Worm (Caenorhabditis elegans) whole organism, L1 larva: ENCODE data around the gene let-711.

Experiments
- C16A3.4 ChIP-seq: fragments of 150-350 bp; optimal IDR thresholded peaks from 2 replicates; lab custom pipeline; 2014; ENCODE audit warnings: missing biosample characterization, missing genetic modification characterization
- F16B12.6 ChIP-seq: fragments of 150-350 bp; optimal IDR thresholded peaks from 2 replicates; lab custom pipeline; 2014; ENCODE audit warnings: missing biosample characterization, missing genetic modification characterization
- Y116A8C.19 ChIP-seq: sonication (generic microtip); optimal IDR thresholded peaks from 2 replicates; lab custom pipeline; 2016; ENCODE audit warnings: missing compliant biosample characterization, missing genetic modification characterization, borderline replicate concordance
- aha-1 ChIP-seq: fragments of 150-350 bp; optimal IDR thresholded peaks from 2 replicates; lab custom pipeline; 2014; ENCODE audit warnings: missing biosample characterization, missing genetic modification characterization
- ama-1 ChIP-seq: fragments of 150-350 bp; optimal IDR thresholded peaks from 2 replicates; lab custom pipeline; 2014
- blmp-1 ChIP-seq: fragments of 150-350 bp; optimal IDR thresholded peaks from 2 replicates; lab custom pipeline; 2014; ENCODE audit warnings: missing biosample characterization, missing genetic modification characterization
- ceh-63 ChIP-seq: fragments of 200-800 bp; sonication (Bioruptor generic); optimal IDR thresholded peaks from 2 replicates; lab custom pipeline; 2018; ENCODE audit warnings: mild to moderate bottlenecking, missing genetic modification characterization, missing compliant biosample characterization
- ceh-8 ChIP-seq: fragments of 200-800 bp; sonication (Bioruptor generic); optimal IDR thresholded peaks from 2 replicates; lab custom pipeline; 2018; ENCODE audit warnings: mild to moderate bottlenecking, missing genetic modification characterization, moderate library complexity, missing compliant biosample characterization
- ceh-88 ChIP-seq: fragments of 200-800 bp; sonication (Bioruptor generic); IDR thresholded peaks from 2 replicates; pipeline ENCODE4 v1.3.6; 2022; ENCODE audit warnings: missing genetic modification characterization, missing compliant biosample characterization
- ces-1 ChIP-seq: fragments of 150-350 bp; optimal IDR thresholded peaks from 2 replicates; lab custom pipeline; 2014; ENCODE audit warnings: missing biosample characterization, missing genetic modification reagents, missing genetic modification characterization
- dpl-1 ChIP-seq, 3 experiments: fragments of 150-350 bp in 2 of 3; sonication (generic microtip) in 1 of 3; optimal IDR thresholded peaks; 2 replicates each; lab custom pipeline; 2014 to 2017; ENCODE audit warnings: missing biosample characterization in 3 of 3, missing genetic modification characterization in 3 of 3, missing genetic modification reagents in 3 of 3
- dsc-1 ChIP-seq: sonication (generic microtip); optimal IDR thresholded peaks from 2 replicates; lab custom pipeline; 2016; ENCODE audit warnings: mild to moderate bottlenecking, missing genetic modification characterization, missing compliant biosample characterization
- efl-3 ChIP-seq: fragments of 200-800 bp; sonication (Bioruptor generic); optimal IDR thresholded peaks from 2 replicates; lab custom pipeline; 2018; ENCODE audit warnings: mild to moderate bottlenecking, missing genetic modification characterization, missing compliant biosample characterization
- egl-13 ChIP-seq: sonication (generic microtip); optimal IDR thresholded peaks from 2 replicates; lab custom pipeline; 2016; ENCODE audit warnings: missing genotype, missing genetic modification reagents, missing genetic modification characterization, missing compliant biosample characterization
- elt-3 ChIP-seq, 6 experiments: fragments of 150-350 bp in 1 of 6; sonication (generic microtip); optimal IDR thresholded peaks; 2 replicates each; lab custom pipeline; 2017 to 2018; ENCODE audit warnings: missing biosample characterization in 6 of 6, missing genetic modification characterization in 6 of 6, inconsistent platforms in 1 of 6
- ets-5 ChIP-seq: fragments of 200-800 bp; sonication (Bioruptor generic); IDR thresholded peaks from 2 replicates; pipeline ENCODE4 v1.3.6; 2022; ENCODE audit warnings: missing genetic modification characterization, missing compliant biosample characterization
- fkh-4 ChIP-seq: sonication (generic microtip); optimal IDR thresholded peaks from 2 replicates; lab custom pipeline; 2016; ENCODE audit warnings: missing compliant biosample characterization, missing genetic modification characterization, borderline replicate concordance
- fos-1 ChIP-seq: fragments of 150-350 bp; optimal IDR thresholded peaks from 2 replicates; lab custom pipeline; 2014; ENCODE audit warnings: missing biosample characterization, missing genetic modification characterization
- grh-1 ChIP-seq: fragments of 200-800 bp; sonication (Bioruptor generic); IDR thresholded peaks from 2 replicates; pipeline ENCODE4 v1.3.6; 2022; ENCODE audit warnings: missing genetic modification reagents, missing genetic modification characterization, missing compliant biosample characterization
- hlh-17 ChIP-seq: fragments of 200-800 bp; sonication (Bioruptor generic); optimal IDR thresholded peaks from 2 replicates; lab custom pipeline; 2018; ENCODE audit warnings: missing genetic modification characterization, mild to moderate bottlenecking, missing compliant biosample characterization, moderate library complexity, borderline replicate concordance
- hpl-2 ChIP-seq: fragments of 150-350 bp; optimal IDR thresholded peaks from 2 replicates; lab custom pipeline; 2014; ENCODE audit warnings: missing biosample characterization, missing genetic modification reagents, missing genetic modification characterization
- irx-1 ChIP-seq: sonication (generic microtip); optimal IDR thresholded peaks from 2 replicates; lab custom pipeline; 2016; ENCODE audit warnings: missing genetic modification characterization, missing compliant biosample characterization
- isw-1 ChIP-seq: fragments of 200-800 bp; sonication (Bioruptor generic); IDR thresholded peaks from 2 replicates; pipeline ENCODE4 v1.3.6; 2022; ENCODE audit warnings: missing genetic modification characterization, missing compliant biosample characterization
- jun-1 ChIP-seq: fragments of 150-350 bp; optimal IDR thresholded peaks from 2 replicates; lab custom pipeline; 2014; ENCODE audit warnings: missing biosample characterization, missing genetic modification reagents, missing genetic modification characterization
- lin-14 ChIP-seq: fragments of 200-800 bp; sonication (Bioruptor generic); optimal IDR thresholded peaks from 2 replicates; lab custom pipeline; 2018; ENCODE audit warnings: mild to moderate bottlenecking, missing genetic modification characterization, moderate library complexity, missing compliant biosample characterization
- lin-39 ChIP-seq: fragments of 150-350 bp; optimal IDR thresholded peaks from 2 replicates; lab custom pipeline; 2014; ENCODE audit warnings: missing biosample characterization, missing genetic modification reagents, missing genetic modification characterization
- lsy-2 ChIP-seq, 2 experiments: fragments of 150-350 bp; optimal IDR thresholded peaks; 2 replicates each; lab custom pipeline; 2014; ENCODE audit warnings: missing biosample characterization in 2 of 2, missing genetic modification characterization in 2 of 2
- mab-9 ChIP-seq: fragments of 200-800 bp; sonication (Bioruptor generic); IDR thresholded peaks from 2 replicates; pipeline ENCODE4 v1.3.6; 2022; ENCODE audit warnings: missing genetic modification reagents, missing genetic modification characterization, missing compliant biosample characterization
- mdl-1 ChIP-seq, 2 experiments: fragments of 150-350 bp; optimal IDR thresholded peaks; 2 replicates each; lab custom pipeline; 2014 to 2017; ENCODE audit warnings: missing biosample characterization in 2 of 2, missing genetic modification characterization in 2 of 2, inconsistent platforms in 1 of 2
- mep-1 ChIP-seq: fragments of 150-350 bp; optimal IDR thresholded peaks from 2 replicates; lab custom pipeline; 2014; ENCODE audit warnings: missing biosample characterization, missing genetic modification characterization
- nhr-11 ChIP-seq: fragments of 150-350 bp; optimal IDR thresholded peaks from 2 replicates; lab custom pipeline; 2014; ENCODE audit warnings: missing biosample characterization, missing genetic modification characterization
- nhr-20 ChIP-seq: sonication (generic microtip); optimal IDR thresholded peaks from 2 replicates; lab custom pipeline; 2016; ENCODE audit warnings: mild to moderate bottlenecking, missing genetic modification characterization, missing compliant biosample characterization
- nhr-28 ChIP-seq: fragments of 150-350 bp; optimal IDR thresholded peaks from 2 replicates; lab custom pipeline; 2014; ENCODE audit warnings: missing biosample characterization, missing genetic modification characterization
- nhr-76 ChIP-seq: sonication (generic microtip); optimal IDR thresholded peaks from 2 replicates; lab custom pipeline; 2017; ENCODE audit warnings: missing biosample characterization, missing genetic modification characterization
- nhr-77 ChIP-seq: fragments of 150-350 bp; optimal IDR thresholded peaks from 2 replicates; lab custom pipeline; 2014; ENCODE audit warnings: missing biosample characterization, missing genetic modification characterization
- nhr-90 ChIP-seq: sonication (generic microtip); optimal IDR thresholded peaks from 2 replicates; lab custom pipeline; 2016; ENCODE audit warnings: mild to moderate bottlenecking, missing genetic modification characterization, missing compliant biosample characterization; ENCODE audit not compliant: poor library complexity
- pqm-1 ChIP-seq: sonication (generic microtip); optimal IDR thresholded peaks from 3 replicates; lab custom pipeline; 2017; ENCODE audit warnings: missing biosample characterization, missing genetic modification characterization
- rnt-1 ChIP-seq: sonication (generic microtip); optimal IDR thresholded peaks from 2 replicates; lab custom pipeline; 2016; ENCODE audit warnings: mild to moderate bottlenecking, missing genetic modification characterization, moderate library complexity, missing compliant biosample characterization
- snpc-4 ChIP-seq: fragments of 150-350 bp; optimal IDR thresholded peaks from 2 replicates; lab custom pipeline; 2014; ENCODE audit warnings: missing biosample characterization, missing genetic modification characterization
- sox-4 ChIP-seq: sonication (generic microtip); optimal IDR thresholded peaks from 2 replicates; lab custom pipeline; 2016; ENCODE audit warnings: missing genetic modification characterization, missing compliant biosample characterization
- sptf-1 ChIP-seq: fragments of 150-350 bp; optimal IDR thresholded peaks from 2 replicates; lab custom pipeline; 2014; ENCODE audit warnings: missing biosample characterization, missing genetic modification characterization
- swsn-7 ChIP-seq: sonication (generic microtip); optimal IDR thresholded peaks from 2 replicates; lab custom pipeline; 2016; ENCODE audit warnings: missing genetic modification characterization, missing compliant biosample characterization
- tbx-2 ChIP-seq: sonication (generic microtip); optimal IDR thresholded peaks from 2 replicates; lab custom pipeline; 2016; ENCODE audit warnings: missing genetic modification characterization, missing compliant biosample characterization
- tlp-1 ChIP-seq: fragments of 150-350 bp; optimal IDR thresholded peaks from 2 replicates; lab custom pipeline; 2014; ENCODE audit warnings: missing biosample characterization, missing genetic modification characterization
- unc-130 ChIP-seq: fragments of 150-350 bp; optimal IDR thresholded peaks from 2 replicates; lab custom pipeline; 2017; ENCODE audit warnings: missing biosample characterization, missing genetic modification characterization, inconsistent platforms
- unc-86 ChIP-seq: sonication (generic microtip); optimal IDR thresholded peaks from 2 replicates; lab custom pipeline; 2016; ENCODE audit warnings: missing genetic modification characterization, missing compliant biosample characterization
- unc-98 ChIP-seq: fragments of 200-800 bp; sonication (Bioruptor generic); IDR thresholded peaks from 2 replicates; pipeline ENCODE4 v1.3.6; 2022; ENCODE audit warnings: missing genetic modification characterization, missing compliant biosample characterization
- xbp-1 ChIP-seq: sonication (generic microtip); optimal IDR thresholded peaks from 2 replicates; lab custom pipeline; 2016; ENCODE audit warnings: missing genetic modification characterization, missing compliant biosample characterization
- zag-1 ChIP-seq: fragments of 150-350 bp; optimal IDR thresholded peaks from 2 replicates; lab custom pipeline; 2014; ENCODE audit warnings: missing biosample characterization, missing genetic modification characterization
- ztf-11 ChIP-seq, 2 experiments: sonication (generic microtip); optimal IDR thresholded peaks; 2 replicates each; lab custom pipeline; 2016 to 2017; ENCODE audit warnings: missing genetic modification characterization in 2 of 2, missing biosample characterization in 1 of 2, missing compliant biosample characterization in 1 of 2
- ztf-4 ChIP-seq: fragments of 150-350 bp; optimal IDR thresholded peaks from 2 replicates; lab custom pipeline; 2014; ENCODE audit warnings: missing biosample characterization, missing genetic modification characterization

The let-711 gene

ce11 chrIII:6961167-6961566 lies 14.6 kb downstream of the let-711 start (continued):
- TF ChIP-seq ztf-4 (tag; lab: Kevin White, UChicago) (no peak), nhr-11 (no peak), lin-39 (no peak), nhr-90 (tag; lab: Kevin White, UChicago) (no peak), isw-1 (0 out of 2 replicates have a peak, but pooled peaks have one; percentile 10), unc-98 (no peak), unc-86 (tag; lab: Kevin White, UChicago) (no peak), C16A3.4 (tag; lab: Kevin White, UChicago) (peak; percentile 67), snpc-4 (no peak), tbx-2 (tag; lab: Kevin White, UChicago) (peak; percentile 2), lin-14 (GFP tag; lab: Kevin White, UChicago) (peak; percentile 24), fos-1 (tag; lab: Kevin White, UChicago) (no peak), elt-3 (tag; optimal IDR thresholded peaks at IDR 0.05; lab: Kevin White, UChicago) (peak in 1 of 6 experiments; percentile 1), swsn-7 (tag; lab: Kevin White, UChicago) (peak; percentile 9), mab-9 (no peak), irx-1 (tag; lab: Kevin White, UChicago) (no peak), ces-1 (GFP tag; lab: Kevin White, UChicago) (no peak), nhr-77 (tag; lab: Kevin White, UChicago) (no peak), tlp-1 (tag; lab: Kevin White, UChicago) (no peak), Y116A8C.19 (tag; lab: Kevin White, UChicago) (no peak), nhr-76 (tag; lab: Kevin White, UChicago) (no peak), hpl-2 (no peak), blmp-1 (peak; percentile 57), nhr-20 (tag; lab: Kevin White, UChicago) (peak; percentile 25), ceh-63 (GFP tag; lab: Kevin White, UChicago) (no peak), sox-4 (no peak), rnt-1 (peak; percentile 25), pqm-1 (tag; lab: Kevin White, UChicago) (no peak), mdl-1 (tag; optimal IDR thresholded peaks at IDR 0.05; lab: Kevin White, UChicago) (peak in 1 of 2 experiments; percentile 31), dpl-1 (GFP tag; optimal IDR thresholded peaks at IDR 0.05; lab: Kevin White, UChicago) (peak; percentile 52 to 78 (median 69)), sptf-1 (no peak), nhr-28 (no peak), F16B12.6 (tag; lab: Kevin White, UChicago) (peak; percentile 90), grh-1 (GFP tag; lab: Robert Waterston, UW) (no peak), jun-1 (tag; lab: Kevin White, UChicago) (no peak), egl-13 (no peak)

DNA sequence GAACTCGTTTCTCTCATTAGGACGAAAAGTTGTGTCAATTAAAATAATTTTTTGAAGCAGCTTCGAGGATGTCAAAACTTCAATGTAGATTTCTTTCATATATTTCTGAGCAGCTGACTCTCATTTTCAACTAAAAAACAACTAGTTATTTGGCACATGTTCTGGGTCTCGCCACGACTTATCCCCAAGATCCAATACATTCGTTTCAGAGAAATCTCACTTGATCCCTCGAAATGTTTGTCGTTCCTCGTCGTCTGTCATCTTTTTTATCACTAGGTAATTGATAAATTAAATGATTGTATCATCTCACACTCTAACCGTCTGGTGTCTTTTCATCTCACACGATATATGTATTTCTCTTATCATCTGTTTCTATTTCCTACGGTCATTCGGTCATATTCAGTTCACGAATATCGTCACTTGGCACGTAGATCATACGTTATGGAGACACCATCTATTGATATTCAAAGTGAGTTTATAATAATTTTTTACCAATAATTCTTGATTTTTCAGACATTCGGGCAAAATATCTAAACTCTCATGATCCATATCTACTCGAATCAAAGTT lies 15.5 kb downstream of the let-711 start, which contains the start of the genes rpn-6.1 and F57B9.1:
Gene rpn-6.1 (minus strand): TSS at position 65 of the 568 bp plus-strand sequence.
Gene F57B9.1 (plus strand): TSS at position 154 of the 568 bp plus-strand sequence.
- no peak for TF ChIP-seq unc-98
- TF ChIP-seq zag-1 (tag; lab: Kevin White, UChicago) = no peak
- no peak for TF ChIP-seq ceh-88 (GFP tag; lab: Robert Waterston, UW)
- no peak for TF ChIP-seq dsc-1
- TF ChIP-seq lin-14 (GFP tag; lab: Kevin White, UChicago) = peak; percentile 40
- no peak for TF ChIP-seq nhr-77 (tag; lab: Kevin White, UChicago)
- no peak for TF ChIP-seq ceh-8 (GFP tag; lab: Kevin White, UChicago)
- TF ChIP-seq mdl-1 (tag; optimal IDR thresholded peaks at IDR 0.05; lab: Kevin White, UChicago) = no peak
- TF ChIP-seq ets-5 (GFP tag; lab: Robert Waterston, UW) = no peak
- TF ChIP-seq hlh-17 (GFP tag; lab: Kevin White, UChicago) = no peak
- TF ChIP-seq ceh-63 (GFP tag; lab: Kevin White, UChicago) = no peak
- peak; percentile 29 for TF ChIP-seq nhr-20 (tag; lab: Kevin White, UChicago)
- TF ChIP-seq lin-39 = no peak
- TF ChIP-seq ama-1 (lab: Kevin White, UChicago) = no peak
- no peak for TF ChIP-seq ztf-11 (tag; optimal IDR thresholded peaks at IDR 0.05; lab: Kevin White, UChicago)
- no peak for TF ChIP-seq nhr-76 (tag; lab: Kevin White, UChicago)
- no peak for TF ChIP-seq snpc-4
- no peak for TF ChIP-seq fkh-4
- no peak for TF ChIP-seq Y116A8C.19 (tag; lab: Kevin White, UChicago)
- no peak for TF ChIP-seq unc-130 (tag; lab: Kevin White, UChicago)
- peak in 1 of 2 experiments; percentile 64 for TF ChIP-seq lsy-2 (tag; optimal IDR thresholded peaks at IDR 0.05; lab: Kevin White, UChicago)
- TF ChIP-seq xbp-1 (tag; lab: Kevin White, UChicago) = no peak
- TF ChIP-seq nhr-90 (tag; lab: Kevin White, UChicago) = peak; percentile 6
- no peak for TF ChIP-seq efl-3 (GFP tag; lab: Kevin White, UChicago)
- no peak for TF ChIP-seq irx-1 (tag; lab: Kevin White, UChicago)
- TF ChIP-seq aha-1 = no peak
- TF ChIP-seq mep-1 (tag; lab: Kevin White, UChicago) = peak; percentile 15
- TF ChIP-seq ztf-4 (tag; lab: Kevin White, UChicago) = no peak
- no peak for TF ChIP-seq hpl-2
- TF ChIP-seq dpl-1 (GFP tag; optimal IDR thresholded peaks at IDR 0.05; lab: Kevin White, UChicago) = peak in 1 of 3 experiments; percentile 11
- TF ChIP-seq ces-1 (GFP tag; lab: Kevin White, UChicago) = no peak
